Worm (Caenorhabditis elegans) whole organism, mixed stage, embryonic: ENCODE results near the gene T23F2.2.

Experiments used
- M03D4.4 ChIP-seq: sonication (generic microtip); optimal IDR thresholded peaks from 2 replicates; lab custom pipeline; 2017; ENCODE audit warnings: mild to moderate bottlenecking, missing genetic modification characterization, missing compliant biosample characterization
- blmp-1 ChIP-seq: fragments of 150-350 bp; optimal IDR thresholded peaks from 2 replicates; lab custom pipeline; 2014; ENCODE audit warnings: missing biosample characterization, missing genetic modification characterization
- ces-1 ChIP-seq: fragments of 150-350 bp; optimal IDR thresholded peaks from 2 replicates; lab custom pipeline; 2014; ENCODE audit warnings: missing biosample characterization, missing genetic modification reagents, missing genetic modification characterization
- cnd-1 ChIP-seq: fragments of 200-800 bp; sonication (Bioruptor generic); optimal IDR thresholded peaks from 2 replicates; lab custom pipeline; 2018; ENCODE audit warnings: mild to moderate bottlenecking, missing genetic modification characterization, missing compliant biosample characterization
- drap-1 ChIP-seq: fragments of 200-800 bp; sonication (Bioruptor generic); optimal IDR thresholded peaks from 3 replicates; lab custom pipeline; 2018; ENCODE audit warnings: mild to moderate bottlenecking, missing genetic modification characterization, missing compliant biosample characterization
- elt-1 ChIP-seq: sonication (generic microtip); optimal IDR thresholded peaks from 2 replicates; lab custom pipeline; 2017; ENCODE audit warnings: missing genetic modification characterization, mild to moderate bottlenecking, missing compliant biosample characterization, antibody characterized with exemption, moderate library complexity, borderline replicate concordance; ENCODE audit not compliant: insufficient read depth
- elt-3 ChIP-seq: fragments of 150-350 bp; optimal IDR thresholded peaks from 2 replicates; lab custom pipeline; 2014; ENCODE audit warnings: missing biosample characterization, missing genetic modification characterization
- flh-1 ChIP-seq: fragments of 200-800 bp; sonication (Bioruptor generic); optimal IDR thresholded peaks from 2 replicates; lab custom pipeline; 2018; ENCODE audit warnings: mild to moderate bottlenecking, missing genetic modification characterization, moderate library complexity, missing compliant biosample characterization
- ham-2 ChIP-seq: fragments of 200-800 bp; sonication (Bioruptor generic); optimal IDR thresholded peaks from 2 replicates; lab custom pipeline; 2018; ENCODE audit warnings: mild to moderate bottlenecking, missing genetic modification characterization, missing compliant biosample characterization
- hlh-1 ChIP-seq: fragments of 150-350 bp; optimal IDR thresholded peaks from 2 replicates; lab custom pipeline; 2014; ENCODE audit warnings: missing biosample characterization, missing genetic modification reagents, missing genetic modification characterization
- lin-13 ChIP-seq: fragments of 150-350 bp; optimal IDR thresholded peaks from 2 replicates; lab custom pipeline; 2014; ENCODE audit warnings: missing biosample characterization, missing genetic modification characterization
- lin-32 ChIP-seq: fragments of 200-800 bp; sonication (Bioruptor generic); optimal IDR thresholded peaks from 2 replicates; lab custom pipeline; 2018; ENCODE audit warnings: mild to moderate bottlenecking, missing genetic modification characterization, missing compliant biosample characterization
- lsy-2 ChIP-seq: fragments of 150-350 bp; optimal IDR thresholded peaks from 2 replicates; lab custom pipeline; 2014; ENCODE audit warnings: missing biosample characterization, missing genetic modification characterization
- mep-1 ChIP-seq: fragments of 150-350 bp; optimal IDR thresholded peaks from 2 replicates; lab custom pipeline; 2017; ENCODE audit warnings: missing biosample characterization, missing genetic modification reagents, missing genetic modification characterization, inconsistent platforms
- mls-2 ChIP-seq: sonication (generic microtip); optimal IDR thresholded peaks from 2 replicates; lab custom pipeline; 2016; ENCODE audit warnings: mild to moderate bottlenecking, missing genetic modification characterization, moderate library complexity, missing compliant biosample characterization
- nhr-12 ChIP-seq: fragments of 150-350 bp; optimal IDR thresholded peaks from 2 replicates; lab custom pipeline; 2014; ENCODE audit warnings: missing biosample characterization, missing genetic modification characterization
- nhr-237 ChIP-seq: fragments of 150-350 bp; optimal IDR thresholded peaks from 2 replicates; lab custom pipeline; 2014; ENCODE audit warnings: missing biosample characterization, missing genetic modification characterization
- nhr-28 ChIP-seq: fragments of 150-350 bp; optimal IDR thresholded peaks from 2 replicates; lab custom pipeline; 2014; ENCODE audit warnings: missing biosample characterization, missing genetic modification characterization
- nhr-76 ChIP-seq: sonication (generic microtip); optimal IDR thresholded peaks from 2 replicates; lab custom pipeline; 2017; ENCODE audit warnings: missing biosample characterization, missing genetic modification characterization
- pha-4 ChIP-seq: fragments of 150-350 bp; optimal IDR thresholded peaks from 2 replicates; lab custom pipeline; 2018; ENCODE audit warnings: missing biosample characterization, missing genetic modification reagents, missing genetic modification characterization
- sem-2 ChIP-seq: fragments of 200-800 bp; sonication (Bioruptor generic); optimal IDR thresholded peaks from 2 replicates; lab custom pipeline; 2018; ENCODE audit warnings: mild to moderate bottlenecking, missing genetic modification characterization, missing compliant biosample characterization
- snpc-4 ChIP-seq: fragments of 150-350 bp; optimal IDR thresholded peaks from 2 replicates; lab custom pipeline; 2014; ENCODE audit warnings: missing biosample characterization, missing genetic modification characterization
- sptf-1 ChIP-seq: sonication (generic microtip); optimal IDR thresholded peaks from 2 replicates; lab custom pipeline; 2017; ENCODE audit warnings: mild to moderate bottlenecking, missing genetic modification characterization, moderate library complexity, missing compliant biosample characterization
- tbx-8 ChIP-seq: fragments of 200-800 bp; sonication (Bioruptor generic); optimal IDR thresholded peaks from 2 replicates; lab custom pipeline; 2018; ENCODE audit warnings: mild to moderate bottlenecking, missing genetic modification characterization, moderate library complexity, missing compliant biosample characterization
- unc-120 ChIP-seq: sonication (generic microtip); optimal IDR thresholded peaks from 2 replicates; lab custom pipeline; 2017; ENCODE audit warnings: missing genetic modification characterization, missing compliant biosample characterization; ENCODE audit not compliant: poor library complexity, severe bottlenecking
- unc-39 ChIP-seq: fragments of 150-350 bp; optimal IDR thresholded peaks from 2 replicates; lab custom pipeline; 2014; ENCODE audit warnings: missing biosample characterization, missing genetic modification characterization
- unc-62 ChIP-seq: fragments of 150-350 bp; optimal IDR thresholded peaks from 2 replicates; lab custom pipeline; 2014; ENCODE audit warnings: missing biosample characterization, missing genetic modification reagents, missing genetic modification characterization
- zip-8 ChIP-seq: fragments of 150-350 bp; optimal IDR thresholded peaks from 2 replicates; lab custom pipeline; 2014; ENCODE audit warnings: missing biosample characterization, missing genetic modification characterization
- ztf-11 ChIP-seq: fragments of 150-350 bp; optimal IDR thresholded peaks from 2 replicates; lab custom pipeline; 2014; ENCODE audit warnings: missing biosample characterization, missing genetic modification characterization

T23F2.2 gene

DNA sequence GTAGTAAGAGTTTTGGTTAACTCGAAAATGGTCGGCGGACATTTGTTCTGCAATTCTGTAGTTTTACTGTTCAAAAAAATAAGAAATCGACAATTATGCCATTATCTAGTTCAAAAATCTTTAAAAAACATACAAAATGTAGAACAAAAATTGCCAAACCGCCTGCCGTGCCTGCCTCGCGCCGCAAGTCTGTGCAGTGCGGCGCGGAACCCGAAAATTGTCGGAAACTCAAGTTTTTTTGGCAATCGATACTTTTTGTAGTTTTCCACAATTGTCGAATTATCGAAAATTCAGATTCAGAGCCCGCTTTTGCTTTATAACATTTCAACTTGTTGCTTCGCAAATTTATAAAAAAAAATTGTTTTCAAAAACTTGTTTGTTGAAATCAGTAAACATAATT lies 47.0 kb downstream of the T23F2.2 start:
- TF ChIP-seq ham-2 (GFP tag; lab: Kevin White, UChicago): no peak
- no peak for TF ChIP-seq elt-1
- TF ChIP-seq drap-1: no peak

DNA sequence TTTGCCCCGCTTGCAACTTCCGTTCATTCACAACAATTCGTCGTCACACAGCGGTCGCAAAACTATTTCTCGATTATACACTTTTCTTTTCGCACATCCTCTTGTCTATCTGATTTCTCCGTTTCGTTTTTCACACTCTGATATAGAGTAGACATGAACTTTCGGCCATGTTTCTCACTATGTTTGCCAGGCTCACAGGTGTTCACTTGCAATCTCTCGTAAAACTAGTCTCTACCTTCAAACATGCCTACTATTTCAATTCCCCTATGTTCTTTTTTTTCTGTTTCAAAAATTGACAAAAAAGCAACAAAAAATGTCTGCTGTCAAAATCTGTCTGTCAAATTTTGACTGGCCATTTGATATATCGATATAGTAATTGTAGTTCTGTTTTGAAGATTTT lies 47.9 kb downstream of the T23F2.2 start:
- no peak for TF ChIP-seq lin-32 (GFP tag; lab: Kevin White, UChicago)
- no peak for TF ChIP-seq pha-4
- no peak for TF ChIP-seq snpc-4 (tag; lab: Kevin White, UChicago)
- no peak for TF ChIP-seq cnd-1 (tag; lab: Kevin White, UChicago)
- TF ChIP-seq flh-1: no peak
- no peak for TF ChIP-seq sem-2 (GFP tag; lab: Kevin White, UChicago)
- no peak for TF ChIP-seq hlh-1 (tag; lab: Kevin White, UChicago)
- TF ChIP-seq zip-8 (tag; lab: Kevin White, UChicago): no peak
- no peak for TF ChIP-seq drap-1
- TF ChIP-seq unc-120: no peak
- no peak for TF ChIP-seq nhr-237 (tag; lab: Kevin White, UChicago)
- no peak for TF ChIP-seq ztf-11 (tag; lab: Kevin White, UChicago)
- TF ChIP-seq elt-3 (tag; lab: Kevin White, UChicago): no peak
- no peak for TF ChIP-seq nhr-28 (tag; lab: Kevin White, UChicago)
- TF ChIP-seq nhr-76 (tag; lab: Kevin White, UChicago): no peak
- no peak for TF ChIP-seq unc-39
- no peak for TF ChIP-seq tbx-8 (GFP tag; lab: Kevin White, UChicago)
- no peak for TF ChIP-seq M03D4.4 (tag; lab: Kevin White, UChicago)
- TF ChIP-seq unc-62 (GFP tag; lab: Kevin White, UChicago): no peak

DNA sequence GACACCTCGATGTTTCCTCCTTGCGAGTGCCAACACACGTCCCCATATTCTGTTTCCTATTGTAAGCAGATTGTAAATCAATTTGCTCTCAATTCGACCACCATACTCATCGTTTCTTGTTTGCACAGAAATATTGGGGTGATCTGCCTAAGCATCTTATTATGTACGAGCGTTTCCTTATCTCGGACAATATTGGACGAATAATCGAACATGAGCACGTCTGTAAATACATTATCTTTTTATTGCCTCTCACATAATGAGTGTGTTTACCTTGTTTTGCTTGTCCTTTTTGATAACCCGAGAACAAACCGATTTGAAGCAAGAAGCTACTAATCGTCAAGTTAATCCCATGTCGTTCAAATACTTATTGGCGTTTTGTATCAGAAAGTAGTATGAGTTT lies 49.9 kb downstream of the T23F2.2 start:
- TF ChIP-seq flh-1: no peak

DNA sequence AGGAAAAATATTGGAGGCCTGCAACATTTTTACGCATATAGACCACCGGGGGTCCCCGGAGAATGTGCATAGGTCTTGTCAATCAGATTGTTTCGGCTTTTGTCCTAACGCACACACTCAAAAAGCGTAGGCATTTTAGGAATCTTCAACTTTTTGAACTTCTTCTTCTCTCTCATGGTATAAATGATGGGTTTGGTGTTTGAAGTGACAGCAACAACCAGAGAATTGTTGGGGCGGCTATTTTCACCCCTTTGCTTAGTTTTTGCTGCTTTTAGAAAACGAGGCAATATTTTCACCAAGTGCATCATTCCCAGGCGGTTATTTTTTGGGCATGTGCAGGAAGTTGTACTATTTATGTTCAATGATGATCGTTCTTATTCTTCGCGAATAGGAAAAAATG lies 53.3 kb downstream of the T23F2.2 start:
- TF ChIP-seq hlh-1 (tag; lab: Kevin White, UChicago) (no peak), mls-2 (tag; lab: Kevin White, UChicago) (no peak), sem-2 (GFP tag; lab: Kevin White, UChicago) (no peak), ztf-11 (tag; lab: Kevin White, UChicago) (no peak), elt-3 (tag; lab: Kevin White, UChicago) (no peak), lin-13 (tag; lab: Kevin White, UChicago) (no peak), elt-1 (no peak), unc-62 (GFP tag; lab: Kevin White, UChicago) (no peak), nhr-28 (tag; lab: Kevin White, UChicago) (no peak), snpc-4 (tag; lab: Kevin White, UChicago) (no peak), nhr-237 (tag; lab: Kevin White, UChicago) (no peak), drap-1 (no peak), cnd-1 (tag; lab: Kevin White, UChicago) (no peak), zip-8 (tag; lab: Kevin White, UChicago) (no peak), lsy-2 (tag; lab: Kevin White, UChicago) (no peak), ces-1 (no peak), mep-1 (tag; lab: Kevin White, UChicago) (no peak), flh-1 (no peak), tbx-8 (GFP tag; lab: Kevin White, UChicago) (no peak), unc-39 (no peak)

DNA sequence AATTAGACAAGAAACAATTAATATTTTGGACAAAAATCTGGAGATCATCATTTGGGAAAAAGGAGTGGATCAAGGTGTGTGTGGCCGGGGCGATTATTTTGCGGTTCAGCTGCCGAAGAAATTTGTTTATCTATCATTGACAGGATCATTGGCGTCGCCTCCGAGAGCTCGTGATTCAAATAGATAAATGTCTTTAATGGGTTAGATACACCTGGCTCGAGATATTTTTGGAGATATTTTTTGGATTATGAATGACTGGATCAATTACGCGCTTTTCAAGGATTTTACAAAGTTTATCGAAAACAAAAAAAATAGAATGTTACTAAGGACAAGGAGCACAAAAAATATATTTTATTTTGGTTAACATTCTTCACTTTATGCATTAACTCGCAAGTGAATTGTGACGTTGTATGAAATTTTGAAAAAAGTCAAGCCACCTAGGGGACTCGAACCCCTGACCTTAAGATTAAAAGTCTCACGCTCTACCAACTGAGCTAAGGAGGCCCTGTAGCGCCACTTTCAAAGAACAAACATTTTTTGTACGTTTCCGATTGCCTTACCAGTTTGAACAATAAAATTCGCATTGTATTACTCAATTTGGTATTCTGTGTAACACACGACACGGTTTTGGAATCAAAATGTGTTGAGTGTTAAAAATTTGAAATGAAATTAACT lies 54.1 kb downstream of the T23F2.2 start, which contains the start of gene C25F6.6:
Gene C25F6.6, minus strand, starts transcription at position 51 of the 675 bp plus-strand sequence.
- TF ChIP-seq mep-1 (tag; lab: Kevin White, UChicago) (no peak), blmp-1 (tag; lab: Kevin White, UChicago) (no peak), ztf-11 (tag; lab: Kevin White, UChicago) (no peak), ces-1 (no peak), zip-8 (tag; lab: Kevin White, UChicago) (no peak), snpc-4 (tag; lab: Kevin White, UChicago) (no peak), sem-2 (GFP tag; lab: Kevin White, UChicago) (no peak), sptf-1 (tag; lab: Kevin White, UChicago) (no peak), nhr-28 (tag; lab: Kevin White, UChicago) (no peak), mls-2 (tag; lab: Kevin White, UChicago) (no peak), unc-39 (no peak), nhr-12 (tag; lab: Kevin White, UChicago) (no peak), hlh-1 (tag; lab: Kevin White, UChicago) (no peak), lsy-2 (tag; lab: Kevin White, UChicago) (no peak)
